Worm (Caenorhabditis elegans) whole organism, L3 larva: ENCODE measurements around the gene spp-30.
A peak's percentile ranks its signal among the peaks of the same experiment; 100 is the strongest.

ENCODE experiments used
- R02D3.7 ChIP-seq: fragments of 150-350 bp; optimal IDR thresholded peaks from 2 replicates; lab custom pipeline; 2014; ENCODE audit warnings: missing biosample characterization, missing genetic modification characterization
- ZK546.5 ChIP-seq: sonication (generic microtip); optimal IDR thresholded peaks from 2 replicates; lab custom pipeline; 2017; ENCODE audit warnings: missing biosample characterization, missing genetic modification characterization
- ama-1 ChIP-seq: fragments of 150-350 bp; optimal IDR thresholded peaks from 2 replicates; lab custom pipeline; 2018
- ceh-16 ChIP-seq: sonication (generic microtip); optimal IDR thresholded peaks from 2 replicates; lab custom pipeline; 2017; ENCODE audit warnings: missing biosample characterization, missing genetic modification characterization
- ceh-82 ChIP-seq: fragments of 150-350 bp; optimal IDR thresholded peaks from 2 replicates; lab custom pipeline; 2014; ENCODE audit warnings: missing biosample characterization, missing genetic modification characterization
- daf-12 ChIP-seq: fragments of 150-350 bp; optimal IDR thresholded peaks from 2 replicates; lab custom pipeline; 2014; ENCODE audit warnings: missing biosample characterization, missing genetic modification reagents, missing genetic modification characterization
- egl-5 ChIP-seq: fragments of 150-350 bp; optimal IDR thresholded peaks from 2 replicates; lab custom pipeline; 2017; ENCODE audit warnings: missing biosample characterization, missing genetic modification reagents, missing genetic modification characterization, inconsistent platforms
- elt-1 ChIP-seq: fragments of 150-350 bp; optimal IDR thresholded peaks from 2 replicates; lab custom pipeline; 2014; ENCODE audit warnings: missing biosample characterization, missing genetic modification characterization
- elt-3 ChIP-seq, 3 experiments: fragments of 150-350 bp in 1 of 3; sonication (generic microtip) in 2 of 3; optimal IDR thresholded peaks; 2 replicates in 2 of 3; 4 replicates in 1 of 3; lab custom pipeline; 2014 to 2017; ENCODE audit warnings: missing biosample characterization in 3 of 3, missing genetic modification characterization in 3 of 3
- eor-1 ChIP-seq, 2 experiments: fragments of 150-350 bp; optimal IDR thresholded peaks; 2 replicates each; lab custom pipeline; 2014 to 2018; ENCODE audit warnings: missing biosample characterization in 2 of 2, missing genetic modification characterization in 2 of 2
- fkh-10 ChIP-seq: sonication (generic microtip); optimal IDR thresholded peaks from 2 replicates; lab custom pipeline; 2017; ENCODE audit warnings: missing biosample characterization, missing genetic modification reagents, missing genetic modification characterization
- fkh-2 ChIP-seq: fragments of 150-350 bp; optimal IDR thresholded peaks from 2 replicates; lab custom pipeline; 2014; ENCODE audit warnings: missing biosample characterization, missing genetic modification reagents, missing genetic modification characterization
- fos-1 ChIP-seq: fragments of 150-350 bp; optimal IDR thresholded peaks from 2 replicates; lab custom pipeline; 2014; ENCODE audit warnings: missing biosample characterization, missing genetic modification characterization
- hmg-11 ChIP-seq: sonication (generic microtip); optimal IDR thresholded peaks from 2 replicates; lab custom pipeline; 2016; ENCODE audit warnings: missing genetic modification characterization, missing compliant biosample characterization
- jun-1 ChIP-seq: fragments of 150-350 bp; optimal IDR thresholded peaks from 2 replicates; lab custom pipeline; 2014; ENCODE audit warnings: missing biosample characterization, missing genetic modification reagents, missing genetic modification characterization
- lin-15B ChIP-seq: fragments of 150-350 bp; optimal IDR thresholded peaks from 2 replicates; lab custom pipeline; 2014; ENCODE audit warnings: missing biosample characterization, missing genetic modification characterization
- lin-39 ChIP-seq: fragments of 150-350 bp; optimal IDR thresholded peaks from 2 replicates; lab custom pipeline; 2018; ENCODE audit warnings: missing biosample characterization, missing genetic modification reagents, missing genetic modification characterization
- lsy-12 ChIP-seq: sonication (generic microtip); optimal IDR thresholded peaks from 2 replicates; lab custom pipeline; 2016; ENCODE audit warnings: mild to moderate bottlenecking, missing genetic modification characterization, missing compliant biosample characterization
- mdl-1 ChIP-seq: fragments of 150-350 bp; optimal IDR thresholded peaks from 2 replicates; lab custom pipeline; 2014; ENCODE audit warnings: missing biosample characterization, missing genetic modification characterization
- mml-1 ChIP-seq: fragments of 150-350 bp; sonication (generic microtip); optimal IDR thresholded peaks from 3 replicates; lab custom pipeline; 2014; ENCODE audit warnings: missing biosample characterization, missing genetic modification characterization
- nfya-1 ChIP-seq: sonication (generic microtip); optimal IDR thresholded peaks from 2 replicates; lab custom pipeline; 2017; ENCODE audit warnings: missing genetic modification characterization, mild to moderate bottlenecking, missing compliant biosample characterization, antibody characterized with exemption, moderate library complexity; ENCODE audit not compliant: insufficient read depth
- nhr-11 ChIP-seq: fragments of 150-350 bp; optimal IDR thresholded peaks from 2 replicates; lab custom pipeline; 2014; ENCODE audit warnings: missing biosample characterization, missing genetic modification characterization
- nhr-237 ChIP-seq: fragments of 150-350 bp; optimal IDR thresholded peaks from 2 replicates; lab custom pipeline; 2014; ENCODE audit warnings: missing biosample characterization, missing genetic modification characterization
- nhr-43 ChIP-seq: sonication (generic microtip); optimal IDR thresholded peaks from 2 replicates; lab custom pipeline; 2016; ENCODE audit warnings: mild to moderate bottlenecking, missing genetic modification characterization, missing compliant biosample characterization; ENCODE audit not compliant: poor library complexity, severe bottlenecking
- nhr-67 ChIP-seq: fragments of 150-350 bp; optimal IDR thresholded peaks from 2 replicates; lab custom pipeline; 2014; ENCODE audit warnings: missing biosample characterization, missing genetic modification characterization
- nhr-76 ChIP-seq: fragments of 150-350 bp; sonication (generic microtip); optimal IDR thresholded peaks from 5 replicates; lab custom pipeline; 2014; ENCODE audit warnings: missing biosample characterization, missing genetic modification characterization
- nhr-77 ChIP-seq: fragments of 150-350 bp; optimal IDR thresholded peaks from 2 replicates; lab custom pipeline; 2014; ENCODE audit warnings: missing biosample characterization, missing genetic modification characterization
- pha-4 ChIP-seq: fragments of 150-350 bp; optimal IDR thresholded peaks from 2 replicates; lab custom pipeline; 2014; ENCODE audit warnings: missing biosample characterization, missing genetic modification reagents, missing genetic modification characterization
- pqm-1 ChIP-seq: fragments of 150-350 bp; optimal IDR thresholded peaks from 2 replicates; lab custom pipeline; 2017; ENCODE audit warnings: missing biosample characterization, missing genetic modification characterization, inconsistent platforms
- skn-1 ChIP-seq: fragments of 150-350 bp; optimal IDR thresholded peaks from 2 replicates; lab custom pipeline; 2014; ENCODE audit warnings: missing biosample characterization, missing genetic modification characterization
- snpc-4 ChIP-seq: fragments of 150-350 bp; optimal IDR thresholded peaks from 2 replicates; lab custom pipeline; 2014; ENCODE audit warnings: missing biosample characterization, missing genetic modification characterization
- unc-39 ChIP-seq: sonication (generic microtip); optimal IDR thresholded peaks from 4 replicates; lab custom pipeline; 2017; ENCODE audit warnings: missing biosample characterization, missing genetic modification characterization
- unc-62 ChIP-seq: fragments of 150-350 bp; sonication (generic microtip); optimal IDR thresholded peaks from 4 replicates; lab custom pipeline; 2014; ENCODE audit warnings: missing biosample characterization, missing genetic modification reagents, missing genetic modification characterization
- zag-1 ChIP-seq: fragments of 150-350 bp; optimal IDR thresholded peaks from 2 replicates; lab custom pipeline; 2014; ENCODE audit warnings: missing biosample characterization, missing genetic modification characterization
- ztf-11 ChIP-seq: fragments of 150-350 bp; optimal IDR thresholded peaks from 2 replicates; lab custom pipeline; 2014; ENCODE audit warnings: missing biosample characterization, missing genetic modification characterization
- ztf-4 ChIP-seq: fragments of 150-350 bp; optimal IDR thresholded peaks from 2 replicates; lab custom pipeline; 2014; ENCODE audit warnings: missing biosample characterization, missing genetic modification characterization

spp-30 gene

DNA sequence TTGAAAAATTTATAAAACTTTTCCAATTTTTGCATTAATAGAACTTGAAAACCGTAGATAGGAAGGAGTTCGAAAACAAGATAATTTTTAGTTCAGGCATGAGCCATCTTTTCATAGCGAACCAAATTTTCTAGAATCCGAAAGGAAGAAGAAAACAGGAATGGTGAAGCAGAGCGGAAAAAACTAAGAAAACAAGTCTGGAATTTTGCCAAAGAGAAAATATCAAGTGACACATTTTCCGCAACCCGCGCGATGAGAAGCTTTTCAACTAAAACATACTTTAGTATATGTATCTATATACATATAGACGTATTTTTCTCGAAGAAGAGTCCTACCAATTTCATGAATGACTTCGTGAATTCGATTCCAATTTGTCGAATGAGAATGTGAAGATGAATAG, 13.1 kb upstream of the spp-30 start:
- TF ChIP-seq nhr-237 = no peak
- TF ChIP-seq mdl-1 (tag; lab: Kevin White, UChicago) = no peak
- no peak for TF ChIP-seq mml-1 (tag; lab: Kevin White, UChicago)
- no peak for TF ChIP-seq ZK546.5 (tag; lab: Kevin White, UChicago)
- no peak for TF ChIP-seq zag-1 (tag; lab: Kevin White, UChicago)
- no peak for TF ChIP-seq pqm-1 (tag; lab: Kevin White, UChicago)
- TF ChIP-seq ceh-82 (tag; lab: Kevin White, UChicago) = no peak
- no peak for TF ChIP-seq nhr-77 (tag; lab: Kevin White, UChicago)
- no peak for TF ChIP-seq unc-39 (tag; lab: Kevin White, UChicago)
- no peak for TF ChIP-seq lin-15B (tag; lab: Kevin White, UChicago)
- TF ChIP-seq elt-1 (tag; lab: Kevin White, UChicago) = no peak

DNA sequence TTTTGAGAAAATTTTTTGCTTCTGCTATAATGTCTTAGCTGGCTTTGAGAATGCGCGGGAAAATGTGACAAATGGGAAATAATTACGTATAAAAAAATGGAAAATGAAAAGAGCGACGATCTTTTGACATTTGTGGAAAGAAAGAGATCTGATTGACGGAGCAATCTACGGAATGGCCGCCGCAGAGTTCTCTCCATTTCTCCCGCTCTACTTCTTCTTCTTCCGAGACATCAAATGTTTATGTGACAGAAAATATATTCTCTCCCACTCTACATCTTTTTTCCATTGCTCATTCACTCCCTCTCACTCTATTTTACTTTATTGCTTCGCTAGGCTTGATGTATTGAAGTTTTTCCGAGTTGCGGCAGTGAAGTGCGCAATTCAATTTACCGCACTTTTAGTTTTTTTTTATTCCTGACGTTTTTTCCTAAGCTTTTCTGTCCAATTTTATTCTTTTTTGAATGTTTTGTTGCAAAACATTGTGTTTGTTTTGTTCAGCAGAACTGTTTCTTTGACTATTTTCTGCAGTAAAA, 12.0 kb upstream of the spp-30 start:
- TF ChIP-seq lin-39 (tag; lab: Kevin White, UChicago) (peak; percentile 47), nfya-1 (peak; percentile 17), unc-62 (GFP tag; lab: Kevin White, UChicago) (peak; percentile 23), fkh-10 (GFP tag; lab: Kevin White, UChicago) (peak; percentile 69), nhr-11 (tag; lab: Kevin White, UChicago) (no peak)
- TF ChIP-seq, all 47 proteins: peak for 4

ce11 chrX:11638987-11639386, 10.5 kb upstream of the spp-30 start:
- TF ChIP-seq lsy-12 (tag; lab: Kevin White, UChicago) (no peak), nhr-67 (no peak), elt-3 (tag; optimal IDR thresholded peaks at IDR 0.05; lab: Kevin White, UChicago) (no peak), zag-1 (tag; lab: Kevin White, UChicago) (no peak), unc-62 (GFP tag; lab: Kevin White, UChicago) (no peak), skn-1 (tag; lab: Kevin White, UChicago) (no peak), nhr-77 (tag; lab: Kevin White, UChicago) (no peak), nhr-11 (tag; lab: Kevin White, UChicago) (no peak), fkh-2 (tag; lab: Kevin White, UChicago) (no peak), nhr-237 (no peak), hmg-11 (no peak), nfya-1 (no peak), eor-1 (tag; optimal IDR thresholded peaks at IDR 0.05; lab: Kevin White, UChicago) (no peak), elt-1 (tag; lab: Kevin White, UChicago) (no peak)

- TF ChIP-seq lsy-12 (tag; lab: Kevin White, UChicago) (no peak), mml-1 (tag; lab: Kevin White, UChicago) (no peak), ztf-4 (tag; lab: Kevin White, UChicago) (no peak), eor-1 (tag; optimal IDR thresholded peaks at IDR 0.05; lab: Kevin White, UChicago) (no peak), nfya-1 (no peak), nhr-76 (tag; lab: Kevin White, UChicago) (no peak), elt-1 (tag; lab: Kevin White, UChicago) (no peak), lin-39 (tag; lab: Kevin White, UChicago) (no peak)
These were observed 9.2 kb upstream of the spp-30 start for ce11 chrX:11637721-11638120.

DNA sequence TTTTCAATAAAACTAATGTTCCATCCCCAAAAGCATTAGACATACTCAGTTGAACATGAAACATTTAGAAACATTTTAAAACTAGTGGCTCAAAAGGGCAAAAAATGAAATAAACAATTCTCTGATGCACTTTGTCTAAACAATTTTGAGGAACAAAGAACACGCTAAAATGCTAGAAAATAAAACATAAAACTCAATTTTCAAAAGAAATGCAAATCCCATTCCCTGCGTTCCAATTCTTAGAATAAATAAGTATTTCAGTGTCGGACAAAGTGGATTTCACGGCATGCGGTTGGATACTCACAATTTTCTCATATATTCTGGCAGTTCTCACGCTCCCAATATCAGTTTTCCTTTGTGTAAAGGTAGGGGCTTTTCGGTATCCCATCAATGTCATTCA, 4.8 kb upstream of the spp-30 start:
- TF ChIP-seq fkh-10 (GFP tag; lab: Kevin White, UChicago) (peak; percentile 51), ama-1 (lab: Kevin White, UChicago) (no peak), daf-12 (tag; lab: Kevin White, UChicago) (no peak)

ce11 chrX:11632107-11632506, 3.6 kb upstream of the spp-30 start, which contains the start of gene sto-6:
TSS of gene sto-6 (plus strand) at chrX:11632407.
- TF ChIP-seq nhr-43 (tag; lab: Kevin White, UChicago) (no peak), eor-1 (tag; optimal IDR thresholded peaks at IDR 0.05; lab: Kevin White, UChicago) (no peak), ZK546.5 (tag; lab: Kevin White, UChicago) (no peak), zag-1 (tag; lab: Kevin White, UChicago) (no peak), ceh-16 (no peak), nhr-67 (no peak), pqm-1 (tag; lab: Kevin White, UChicago) (no peak), jun-1 (tag; lab: Kevin White, UChicago) (no peak), nhr-11 (tag; lab: Kevin White, UChicago) (no peak), ztf-11 (tag; lab: Kevin White, UChicago) (no peak), fos-1 (tag; lab: Kevin White, UChicago) (no peak), fkh-2 (tag; lab: Kevin White, UChicago) (no peak), egl-5 (no peak), nhr-77 (tag; lab: Kevin White, UChicago) (no peak), unc-39 (tag; lab: Kevin White, UChicago) (no peak), elt-3 (tag; optimal IDR thresholded peaks at IDR 0.05; lab: Kevin White, UChicago) (no peak), snpc-4 (tag; lab: Kevin White, UChicago) (no peak), lin-39 (tag; lab: Kevin White, UChicago) (no peak), pha-4 (no peak), R02D3.7 (no peak)
- TF ChIP-seq, all 47 proteins: peak for 0
